Worm (Caenorhabditis elegans) whole organism, mixed stage, embryonic: ENCODE results near the gene C10C6.7.

ENCODE experiments used
- blmp-1 ChIP-seq: fragments of 150-350 bp; optimal IDR thresholded peaks from 2 replicates; lab custom pipeline; 2014; ENCODE audit warnings: missing biosample characterization, missing genetic modification characterization
- elt-3 ChIP-seq: fragments of 150-350 bp; optimal IDR thresholded peaks from 2 replicates; lab custom pipeline; 2014; ENCODE audit warnings: missing biosample characterization, missing genetic modification characterization
- lin-32 ChIP-seq: fragments of 200-800 bp; sonication (Bioruptor generic); optimal IDR thresholded peaks from 2 replicates; lab custom pipeline; 2018; ENCODE audit warnings: mild to moderate bottlenecking, missing genetic modification characterization, missing compliant biosample characterization
- mls-2 ChIP-seq: sonication (generic microtip); optimal IDR thresholded peaks from 2 replicates; lab custom pipeline; 2016; ENCODE audit warnings: mild to moderate bottlenecking, missing genetic modification characterization, moderate library complexity, missing compliant biosample characterization
- nhr-12 ChIP-seq: fragments of 150-350 bp; optimal IDR thresholded peaks from 2 replicates; lab custom pipeline; 2014; ENCODE audit warnings: missing biosample characterization, missing genetic modification characterization
- nhr-76 ChIP-seq: sonication (generic microtip); optimal IDR thresholded peaks from 2 replicates; lab custom pipeline; 2017; ENCODE audit warnings: missing biosample characterization, missing genetic modification characterization
- snpc-4 ChIP-seq: fragments of 150-350 bp; optimal IDR thresholded peaks from 2 replicates; lab custom pipeline; 2014; ENCODE audit warnings: missing biosample characterization, missing genetic modification characterization
- unc-62 ChIP-seq: fragments of 150-350 bp; optimal IDR thresholded peaks from 2 replicates; lab custom pipeline; 2014; ENCODE audit warnings: missing biosample characterization, missing genetic modification reagents, missing genetic modification characterization
- ztf-11 ChIP-seq: fragments of 150-350 bp; optimal IDR thresholded peaks from 2 replicates; lab custom pipeline; 2014; ENCODE audit warnings: missing biosample characterization, missing genetic modification characterization

DNA sequence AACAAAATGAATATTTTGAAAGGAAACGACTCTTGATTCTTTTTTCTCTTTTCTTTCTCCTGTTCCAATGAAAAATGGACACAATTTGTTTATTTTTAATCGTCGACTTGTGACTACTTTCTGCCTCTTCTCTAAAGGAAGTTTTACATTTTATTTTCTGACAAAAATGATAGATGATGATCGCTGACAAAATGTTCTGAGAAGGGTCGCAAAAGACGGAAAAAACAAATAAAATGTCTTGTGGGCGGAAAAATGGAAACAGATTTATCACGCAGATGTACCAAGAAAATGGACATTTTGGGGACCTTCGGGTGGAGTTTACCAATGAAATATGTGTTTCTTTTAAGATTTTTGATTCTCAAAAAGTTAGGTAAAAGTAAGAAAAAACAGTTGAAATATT is 14.4 kb downstream of the C10C6.7 start:
- TF ChIP-seq elt-3 (tag; lab: Kevin White, UChicago) = no peak
- TF ChIP-seq unc-62 (GFP tag; lab: Kevin White, UChicago) = no peak
- TF ChIP-seq nhr-76 (tag; lab: Kevin White, UChicago) = no peak
- no peak for TF ChIP-seq mls-2 (tag; lab: Kevin White, UChicago)
- TF ChIP-seq blmp-1 (tag; lab: Kevin White, UChicago) = no peak
- TF ChIP-seq ztf-11 (tag; lab: Kevin White, UChicago) = no peak
- no peak for TF ChIP-seq snpc-4
- TF ChIP-seq lin-32 (GFP tag; lab: Kevin White, UChicago) = no peak
- TF ChIP-seq nhr-12 = no peak
